Worm (Caenorhabditis elegans): ENCODE results near the gene C27C12.1.

DNA sequence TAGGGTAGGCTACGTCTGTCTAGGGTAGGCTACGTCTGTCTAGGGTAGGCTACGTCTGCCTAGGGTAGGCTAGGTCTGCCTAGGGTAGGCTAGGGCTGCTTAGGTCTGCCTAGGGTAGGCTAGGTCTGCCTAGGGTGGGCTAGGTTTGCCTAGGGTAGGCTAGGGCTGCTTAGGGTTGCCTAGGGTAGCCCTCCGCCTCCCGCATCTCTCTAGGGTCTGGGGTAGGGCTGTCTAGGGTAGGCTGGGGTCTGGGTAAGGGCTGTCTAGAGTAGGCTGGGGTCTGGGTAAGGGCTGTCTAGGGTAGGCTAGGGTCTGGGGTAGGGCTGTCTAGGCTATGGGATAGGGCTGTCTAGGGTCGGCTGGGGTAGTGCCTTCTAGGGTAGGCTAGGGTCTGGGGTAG is 24.1 kb upstream of the C27C12.1 start:
- no peak for TF ChIP-seq nhr-12 (tag; optimal IDR thresholded peaks at IDR 0.05)
- TF ChIP-seq nhr-10 (tag; optimal IDR thresholded peaks at IDR 0.05), result no peak
- TF ChIP-seq ceh-82 (tag; optimal IDR thresholded peaks at IDR 0.05), result no peak
- no peak for TF ChIP-seq ztf-4 (tag; optimal IDR thresholded peaks at IDR 0.05)
- no peak for TF ChIP-seq unc-55 (GFP tag; optimal IDR thresholded peaks at IDR 0.05)
- no peak for TF ChIP-seq blmp-1 (tag; optimal IDR thresholded peaks at IDR 0.05; ENCODE audit: insufficient read depth)
- TF ChIP-seq ZK546.5 (tag; optimal IDR thresholded peaks at IDR 0.05), result no peak
- TF ChIP-seq skn-1 (tag; optimal IDR thresholded peaks at IDR 0.05), result no peak
- no peak for TF ChIP-seq zag-1 (tag; optimal IDR thresholded peaks at IDR 0.05)
- no peak for TF ChIP-seq nhr-25 (tag; optimal IDR thresholded peaks at IDR 0.05)
- TF ChIP-seq nhr-11 (tag; optimal IDR thresholded peaks at IDR 0.05), result no peak
- no peak for TF ChIP-seq elt-3 (tag; optimal IDR thresholded peaks at IDR 0.05)
- no peak for TF ChIP-seq nhr-237 (tag; optimal IDR thresholded peaks at IDR 0.05)
